Worm (Caenorhabditis elegans): Measurements from ENCODE around the gene nhr-129.

Gene nhr-129

ce11 chrV:13282958-13283357 lies 47.9 kb downstream of the nhr-129 start:
- TF ChIP-seq ztf-29 (GFP tag; IDR thresholded peaks at IDR 0.05) (no peak), cog-1 (tag; optimal IDR thresholded peaks at IDR 0.05) (no peak)

ce11 chrV:13280382-13280781 lies 50.4 kb downstream of the nhr-129 start:
- no peak for TF ChIP-seq T22C8.4 (GFP tag; IDR thresholded peaks at IDR 0.05)
- no peak for TF ChIP-seq klf-2 (GFP tag; conservative IDR thresholded peaks at IDR 0.05)
- no peak for TF ChIP-seq ref-1 (GFP tag; conservative IDR thresholded peaks at IDR 0.05)
- no peak for TF ChIP-seq ztf-29 (GFP tag; IDR thresholded peaks at IDR 0.05)
- no peak for TF ChIP-seq cog-1 (tag; optimal IDR thresholded peaks at IDR 0.05)
- no peak for TF ChIP-seq tab-1 (GFP tag; IDR thresholded peaks at IDR 0.05)
- no peak for TF ChIP-seq ztf-23 (GFP tag; IDR thresholded peaks at IDR 0.05)
- no peak for TF ChIP-seq flt-1 (GFP tag; IDR thresholded peaks at IDR 0.05)
- no peak for TF ChIP-seq med-1 (GFP tag; optimal IDR thresholded peaks at IDR 0.05; ENCODE audit: insufficient read depth)
